Fruit fly (Drosophila melanogaster): ENCODE data around the gene CARPB.

The CARPB gene

dm6 chrX:9889686-9890085 lies 106.7 kb downstream of the CARPB start:
- TF ChIP-seq Myc (optimal IDR thresholded peaks at IDR 0.05) (peak; percentile 58), HLH106 (tag; optimal IDR thresholded peaks at IDR 0.05) (no peak)

dm6 chrX:9892834-9893233 lies 109.8 kb downstream of the CARPB start:
- peak; percentile 61 for TF ChIP-seq Sp1 (GFP tag; optimal IDR thresholded peaks at IDR 0.05)
- TF ChIP-seq pan (optimal IDR thresholded peaks at IDR 0.05), result no peak
- TF ChIP-seq Mio (GFP tag; optimal IDR thresholded peaks at IDR 0.05), result no peak
- TF ChIP-seq N (GFP tag; optimal IDR thresholded peaks at IDR 0.05), result no peak
- TF ChIP-seq Jra (GFP tag; optimal IDR thresholded peaks at IDR 0.05), result no peak
- peak; percentile 57 for TF ChIP-seq psq (GFP tag; optimal IDR thresholded peaks at IDR 0.05)
- peak; percentile 74 for TF ChIP-seq h (GFP tag; optimal IDR thresholded peaks at IDR 0.05)
- TF ChIP-seq rgr (GFP tag; optimal IDR thresholded peaks at IDR 0.05), result peak; percentile 64
- no peak for TF ChIP-seq Rel (GFP tag; optimal IDR thresholded peaks at IDR 0.05)
- no peak for TF ChIP-seq Rel (tag; optimal IDR thresholded peaks at IDR 0.05)
- no peak for TF ChIP-seq Hr78 (GFP tag; optimal IDR thresholded peaks at IDR 0.05)
- TF ChIP-seq foxo (GFP tag; optimal IDR thresholded peaks at IDR 0.05), result peak in 1 of 2 experiments; percentile 68
- no peak for TF ChIP-seq sage (GFP tag; optimal IDR thresholded peaks at IDR 0.05)
- TF ChIP-seq ey (GFP tag; optimal IDR thresholded peaks at IDR 0.05), result peak; percentile 62
- peak; percentile 62 for TF ChIP-seq fru (GFP tag; optimal IDR thresholded peaks at IDR 0.05)
- peak; percentile 41 for TF ChIP-seq br (GFP tag; optimal IDR thresholded peaks at IDR 0.05)
- peak; percentile 1 for TF ChIP-seq dmrt93B (GFP tag; optimal IDR thresholded peaks at IDR 0.05)
- no peak for TF ChIP-seq GATAd (GFP tag; optimal IDR thresholded peaks at IDR 0.05)
- TF ChIP-seq HLH106 (tag; optimal IDR thresholded peaks at IDR 0.05), result peak; percentile 66
- no peak for TF ChIP-seq usp (GFP tag; optimal IDR thresholded peaks at IDR 0.05)
- peak; percentile 55 for TF ChIP-seq OdsH (GFP tag; optimal IDR thresholded peaks at IDR 0.05)
- TF ChIP-seq Vsx2 (GFP tag; optimal IDR thresholded peaks at IDR 0.05; ENCODE audit: partially characterized antibody), result no peak
- TF ChIP-seq sv (GFP tag; optimal IDR thresholded peaks at IDR 0.05), result no peak
- peak; percentile 57 for TF ChIP-seq Hnf4 (GFP tag; optimal IDR thresholded peaks at IDR 0.05)
- no peak for TF ChIP-seq Dfd (GFP tag; optimal IDR thresholded peaks at IDR 0.05)
- TF ChIP-seq Dif (GFP tag; optimal IDR thresholded peaks at IDR 0.05; ENCODE audit: partially characterized antibody), result no peak
- TF ChIP-seq tai (GFP tag; optimal IDR thresholded peaks at IDR 0.05), result peak; percentile 4
- TF ChIP-seq lola (GFP tag; optimal IDR thresholded peaks at IDR 0.05), result no peak
- TF ChIP-seq woc (GFP tag; optimal IDR thresholded peaks at IDR 0.05), result peak; percentile 27

dm6 chrX:9897599-9897998 lies 114.6 kb downstream of the CARPB start:
- TF ChIP-seq Hr83 (GFP tag; optimal IDR thresholded peaks at IDR 0.05; ENCODE audit: poor library complexity, severe bottlenecking) (no peak), tai (GFP tag; optimal IDR thresholded peaks at IDR 0.05) (no peak), dl (GFP tag; optimal IDR thresholded peaks at IDR 0.05; ENCODE audit: insufficient read depth in 1 of 2, partially characterized antibody in 2 of 2) (no peak), HLH106 (tag; optimal IDR thresholded peaks at IDR 0.05) (no peak), Dif (GFP tag; optimal IDR thresholded peaks at IDR 0.05; ENCODE audit: partially characterized antibody) (no peak), Mio (GFP tag; optimal IDR thresholded peaks at IDR 0.05) (no peak), N (GFP tag; optimal IDR thresholded peaks at IDR 0.05) (no peak), CG32264 (GFP tag; optimal IDR thresholded peaks at IDR 0.05) (no peak), Rel (GFP tag; optimal IDR thresholded peaks at IDR 0.05) (no peak), Rel (tag; optimal IDR thresholded peaks at IDR 0.05) (no peak), sv (GFP tag; optimal IDR thresholded peaks at IDR 0.05) (no peak), Jra (GFP tag; optimal IDR thresholded peaks at IDR 0.05) (no peak), fru (GFP tag; optimal IDR thresholded peaks at IDR 0.05) (no peak), br (GFP tag; optimal IDR thresholded peaks at IDR 0.05) (no peak), rgr (GFP tag; optimal IDR thresholded peaks at IDR 0.05) (no peak), Myc (optimal IDR thresholded peaks at IDR 0.05) (no peak), CG9705 (GFP tag; optimal IDR thresholded peaks at IDR 0.05) (no peak), CrebA (GFP tag; optimal IDR thresholded peaks at IDR 0.05; ENCODE audit: borderline replicate concordance) (no peak), GATAd (GFP tag; optimal IDR thresholded peaks at IDR 0.05) (no peak), usp (GFP tag; optimal IDR thresholded peaks at IDR 0.05) (no peak)
